Worm (Caenorhabditis elegans) whole organism, L3 larva: ENCODE data around the gene Y62H9A.9.

Experiments
- R02D3.7 ChIP-seq: fragments of 150-350 bp; optimal IDR thresholded peaks from 2 replicates; lab custom pipeline; 2014; ENCODE audit warnings: missing biosample characterization, missing genetic modification characterization
- aly-2 ChIP-seq: fragments of 150-350 bp; optimal IDR thresholded peaks from 2 replicates; lab custom pipeline; 2014; ENCODE audit warnings: missing biosample characterization, missing genetic modification characterization
- ceh-16 ChIP-seq: sonication (generic microtip); optimal IDR thresholded peaks from 2 replicates; lab custom pipeline; 2017; ENCODE audit warnings: missing biosample characterization, missing genetic modification characterization
- ceh-28 ChIP-seq: fragments of 150-350 bp; optimal IDR thresholded peaks from 2 replicates; lab custom pipeline; 2014; ENCODE audit warnings: missing biosample characterization, missing genetic modification reagents, missing genetic modification characterization
- ceh-82 ChIP-seq: fragments of 150-350 bp; optimal IDR thresholded peaks from 2 replicates; lab custom pipeline; 2014; ENCODE audit warnings: missing biosample characterization, missing genetic modification characterization
- daf-12 ChIP-seq: fragments of 150-350 bp; optimal IDR thresholded peaks from 2 replicates; lab custom pipeline; 2014; ENCODE audit warnings: missing biosample characterization, missing genetic modification reagents, missing genetic modification characterization
- egl-27 ChIP-seq: sonication (generic microtip); optimal IDR thresholded peaks from 4 replicates; lab custom pipeline; 2017; ENCODE audit warnings: missing biosample characterization, missing genetic modification reagents, missing genetic modification characterization
- egl-5 ChIP-seq: fragments of 150-350 bp; optimal IDR thresholded peaks from 2 replicates; lab custom pipeline; 2017; ENCODE audit warnings: missing biosample characterization, missing genetic modification reagents, missing genetic modification characterization, inconsistent platforms
- elt-1 ChIP-seq: fragments of 150-350 bp; optimal IDR thresholded peaks from 2 replicates; lab custom pipeline; 2014; ENCODE audit warnings: missing biosample characterization, missing genetic modification characterization
- elt-3 ChIP-seq, 3 experiments: fragments of 150-350 bp in 1 of 3; sonication (generic microtip) in 2 of 3; optimal IDR thresholded peaks; 2 replicates in 2 of 3; 4 replicates in 1 of 3; lab custom pipeline; 2014 to 2017; ENCODE audit warnings: missing biosample characterization in 3 of 3, missing genetic modification characterization in 3 of 3
- eor-1 ChIP-seq, 2 experiments: fragments of 150-350 bp; optimal IDR thresholded peaks; 2 replicates each; lab custom pipeline; 2014 to 2018; ENCODE audit warnings: missing biosample characterization in 2 of 2, missing genetic modification characterization in 2 of 2
- fkh-10 ChIP-seq: sonication (generic microtip); optimal IDR thresholded peaks from 2 replicates; lab custom pipeline; 2017; ENCODE audit warnings: missing biosample characterization, missing genetic modification reagents, missing genetic modification characterization
- fkh-2 ChIP-seq: fragments of 150-350 bp; optimal IDR thresholded peaks from 2 replicates; lab custom pipeline; 2014; ENCODE audit warnings: missing biosample characterization, missing genetic modification reagents, missing genetic modification characterization
- hmg-11 ChIP-seq: sonication (generic microtip); optimal IDR thresholded peaks from 2 replicates; lab custom pipeline; 2016; ENCODE audit warnings: missing genetic modification characterization, missing compliant biosample characterization
- jun-1 ChIP-seq: fragments of 150-350 bp; optimal IDR thresholded peaks from 2 replicates; lab custom pipeline; 2014; ENCODE audit warnings: missing biosample characterization, missing genetic modification reagents, missing genetic modification characterization
- lin-39 ChIP-seq: fragments of 150-350 bp; optimal IDR thresholded peaks from 2 replicates; lab custom pipeline; 2018; ENCODE audit warnings: missing biosample characterization, missing genetic modification reagents, missing genetic modification characterization
- lsy-12 ChIP-seq: sonication (generic microtip); optimal IDR thresholded peaks from 2 replicates; lab custom pipeline; 2016; ENCODE audit warnings: mild to moderate bottlenecking, missing genetic modification characterization, missing compliant biosample characterization
- mdl-1 ChIP-seq: fragments of 150-350 bp; optimal IDR thresholded peaks from 2 replicates; lab custom pipeline; 2014; ENCODE audit warnings: missing biosample characterization, missing genetic modification characterization
- mml-1 ChIP-seq: fragments of 150-350 bp; sonication (generic microtip); optimal IDR thresholded peaks from 3 replicates; lab custom pipeline; 2014; ENCODE audit warnings: missing biosample characterization, missing genetic modification characterization
- nfya-1 ChIP-seq: sonication (generic microtip); optimal IDR thresholded peaks from 2 replicates; lab custom pipeline; 2017; ENCODE audit warnings: missing genetic modification characterization, mild to moderate bottlenecking, missing compliant biosample characterization, antibody characterized with exemption, moderate library complexity; ENCODE audit not compliant: insufficient read depth
- nhr-11 ChIP-seq: fragments of 150-350 bp; optimal IDR thresholded peaks from 2 replicates; lab custom pipeline; 2014; ENCODE audit warnings: missing biosample characterization, missing genetic modification characterization
- nhr-12 ChIP-seq: fragments of 150-350 bp; optimal IDR thresholded peaks from 2 replicates; lab custom pipeline; 2014; ENCODE audit warnings: missing biosample characterization, missing genetic modification characterization
- nhr-23 ChIP-seq: fragments of 150-350 bp; optimal IDR thresholded peaks from 2 replicates; lab custom pipeline; 2014; ENCODE audit warnings: missing biosample characterization, missing genetic modification reagents, missing genetic modification characterization
- nhr-25 ChIP-seq: sonication (generic microtip); optimal IDR thresholded peaks from 2 replicates; lab custom pipeline; 2017; ENCODE audit warnings: missing biosample characterization, missing genetic modification characterization
- nhr-28 ChIP-seq: fragments of 150-350 bp; optimal IDR thresholded peaks from 2 replicates; lab custom pipeline; 2014; ENCODE audit warnings: missing biosample characterization, missing genetic modification characterization
- nhr-43 ChIP-seq: sonication (generic microtip); optimal IDR thresholded peaks from 2 replicates; lab custom pipeline; 2016; ENCODE audit warnings: mild to moderate bottlenecking, missing genetic modification characterization, missing compliant biosample characterization; ENCODE audit not compliant: poor library complexity, severe bottlenecking
- nhr-67 ChIP-seq: fragments of 150-350 bp; optimal IDR thresholded peaks from 2 replicates; lab custom pipeline; 2014; ENCODE audit warnings: missing biosample characterization, missing genetic modification characterization
- nhr-76 ChIP-seq: fragments of 150-350 bp; sonication (generic microtip); optimal IDR thresholded peaks from 5 replicates; lab custom pipeline; 2014; ENCODE audit warnings: missing biosample characterization, missing genetic modification characterization
- nhr-77 ChIP-seq: fragments of 150-350 bp; optimal IDR thresholded peaks from 2 replicates; lab custom pipeline; 2014; ENCODE audit warnings: missing biosample characterization, missing genetic modification characterization
- pha-4 ChIP-seq: fragments of 150-350 bp; optimal IDR thresholded peaks from 2 replicates; lab custom pipeline; 2014; ENCODE audit warnings: missing biosample characterization, missing genetic modification reagents, missing genetic modification characterization
- sea-2 ChIP-seq: fragments of 150-350 bp; sonication (generic microtip); optimal IDR thresholded peaks from 4 replicates; lab custom pipeline; 2014; ENCODE audit warnings: missing biosample characterization, missing genetic modification reagents, missing genetic modification characterization
- skn-1 ChIP-seq: fragments of 150-350 bp; optimal IDR thresholded peaks from 2 replicates; lab custom pipeline; 2014; ENCODE audit warnings: missing biosample characterization, missing genetic modification characterization
- snpc-4 ChIP-seq: fragments of 150-350 bp; optimal IDR thresholded peaks from 2 replicates; lab custom pipeline; 2014; ENCODE audit warnings: missing biosample characterization, missing genetic modification characterization
- tbx-2 ChIP-seq: sonication (generic microtip); optimal IDR thresholded peaks from 2 replicates; lab custom pipeline; 2016; ENCODE audit warnings: mild to moderate bottlenecking, missing genetic modification characterization, missing compliant biosample characterization
- unc-39 ChIP-seq: sonication (generic microtip); optimal IDR thresholded peaks from 4 replicates; lab custom pipeline; 2017; ENCODE audit warnings: missing biosample characterization, missing genetic modification characterization
- unc-62 ChIP-seq: fragments of 150-350 bp; sonication (generic microtip); optimal IDR thresholded peaks from 4 replicates; lab custom pipeline; 2014; ENCODE audit warnings: missing biosample characterization, missing genetic modification reagents, missing genetic modification characterization
- ztf-11 ChIP-seq: fragments of 150-350 bp; optimal IDR thresholded peaks from 2 replicates; lab custom pipeline; 2014; ENCODE audit warnings: missing biosample characterization, missing genetic modification characterization
- ztf-4 ChIP-seq: fragments of 150-350 bp; optimal IDR thresholded peaks from 2 replicates; lab custom pipeline; 2014; ENCODE audit warnings: missing biosample characterization, missing genetic modification characterization

Y62H9A.9 gene

DNA sequence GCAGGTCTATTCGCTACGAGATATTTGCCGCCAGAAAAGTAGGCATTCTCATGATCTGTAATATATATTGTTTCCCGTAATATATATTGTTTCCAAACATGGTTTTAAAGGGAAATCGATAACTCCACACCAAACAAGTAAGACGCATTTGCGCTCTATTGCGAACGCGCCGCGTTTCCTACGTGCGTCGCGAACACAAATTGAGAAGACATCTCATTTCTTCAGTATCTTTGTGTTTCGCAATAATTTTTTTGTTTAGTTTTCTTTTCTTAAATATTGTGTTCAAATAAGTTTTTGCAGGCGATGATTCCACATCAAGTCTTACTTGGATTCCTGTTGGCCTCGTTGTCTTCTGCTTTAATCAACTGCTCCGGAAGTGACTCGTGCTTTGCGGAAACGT lies 32.9 kb downstream of the Y62H9A.9 start, which contains the start of gene F54F7.6:
TSS of gene F54F7.6 (plus strand) at position 301 of the 400 bp plus-strand sequence.
- no peak for TF ChIP-seq ztf-4 (tag; lab: Kevin White, UChicago)
- no peak for TF ChIP-seq ceh-16 (tag; lab: Kevin White, UChicago)
- TF ChIP-seq ceh-82 (tag; lab: Kevin White, UChicago) = no peak
- TF ChIP-seq mml-1 (tag; lab: Kevin White, UChicago) = no peak
- no peak for TF ChIP-seq daf-12 (tag; lab: Kevin White, UChicago)
- TF ChIP-seq nhr-11 (tag; lab: Kevin White, UChicago) = no peak
- no peak for TF ChIP-seq sea-2 (GFP tag; lab: Kevin White, UChicago)
- TF ChIP-seq skn-1 (tag; lab: Kevin White, UChicago) = no peak
- TF ChIP-seq aly-2 (tag; lab: Kevin White, UChicago) = no peak
- TF ChIP-seq elt-1 (tag; lab: Kevin White, UChicago) = no peak
- TF ChIP-seq nhr-12 (tag; lab: Kevin White, UChicago) = no peak
- no peak for TF ChIP-seq nhr-77 (tag; lab: Kevin White, UChicago)
- TF ChIP-seq hmg-11 = no peak
- TF ChIP-seq tbx-2 (tag; lab: Kevin White, UChicago) = no peak
- no peak for TF ChIP-seq eor-1 (tag; optimal IDR thresholded peaks at IDR 0.05; lab: Kevin White, UChicago)
- TF ChIP-seq elt-3 (tag; optimal IDR thresholded peaks at IDR 0.05; lab: Kevin White, UChicago) = no peak
- TF ChIP-seq pha-4 (tag; lab: Kevin White, UChicago) = no peak
- TF ChIP-seq egl-5 (tag; lab: Kevin White, UChicago) = no peak
- no peak for TF ChIP-seq nhr-23
- no peak for TF ChIP-seq fkh-2 (tag; lab: Kevin White, UChicago)

DNA sequence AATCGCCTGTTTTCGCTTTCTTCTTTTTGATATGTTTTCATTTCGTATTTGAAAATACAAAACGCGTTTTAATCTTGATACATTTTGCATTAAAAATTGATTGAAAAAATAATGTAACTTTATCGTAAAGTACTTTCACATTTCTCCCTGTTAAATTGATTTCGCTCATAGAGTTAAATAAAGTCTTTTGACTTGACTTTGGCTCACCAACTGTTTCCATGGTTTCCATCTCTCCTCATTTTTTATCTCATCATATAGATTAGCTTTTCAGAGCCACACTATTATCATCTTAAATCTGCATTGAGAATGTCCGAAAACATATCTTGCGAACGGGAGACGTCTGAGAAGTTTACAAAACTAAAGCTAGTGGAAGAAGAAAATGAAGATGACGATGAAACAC lies 34.6 kb downstream of the Y62H9A.9 start, which contains the start of gene F54F7.10:
TSS of gene F54F7.10 (plus strand) at position 301 of the 400 bp plus-strand sequence.
- TF ChIP-seq skn-1 (tag; lab: Kevin White, UChicago) (no peak), nhr-23 (no peak), lin-39 (tag; lab: Kevin White, UChicago) (no peak), elt-1 (tag; lab: Kevin White, UChicago) (no peak), nfya-1 (tag; lab: Kevin White, UChicago) (no peak), R02D3.7 (tag; lab: Kevin White, UChicago) (no peak), nhr-11 (tag; lab: Kevin White, UChicago) (no peak), ceh-16 (tag; lab: Kevin White, UChicago) (no peak), nhr-43 (tag; lab: Kevin White, UChicago) (no peak), nhr-25 (tag; lab: Kevin White, UChicago) (no peak), unc-39 (tag; lab: Kevin White, UChicago) (no peak), nhr-67 (no peak)

DNA sequence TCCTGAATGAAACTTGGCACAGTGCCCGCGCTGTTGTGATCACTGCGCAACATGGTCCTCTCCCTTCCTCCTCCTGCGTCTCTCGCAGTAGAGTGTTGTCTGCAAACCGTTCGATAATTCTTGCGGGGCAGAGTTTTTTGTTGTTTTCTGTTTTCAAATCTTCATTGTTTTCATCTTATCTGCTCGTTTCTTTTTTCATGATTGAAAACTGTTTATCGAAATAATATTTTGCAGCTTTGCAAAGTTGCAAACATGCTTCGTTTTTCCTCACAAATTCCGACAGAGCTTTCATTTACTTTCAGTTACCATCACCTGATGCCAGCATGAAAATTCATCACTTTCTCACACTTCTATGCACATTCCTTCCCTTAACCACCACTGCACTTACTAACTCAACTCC lies 40.8 kb downstream of the Y62H9A.9 start, which contains the start of gene mes-1:
TSS of gene mes-1 (plus strand) at position 301 of the 400 bp plus-strand sequence.
- no peak for TF ChIP-seq nfya-1 (tag; lab: Kevin White, UChicago)
- TF ChIP-seq snpc-4 (tag; lab: Kevin White, UChicago) = no peak
- TF ChIP-seq fkh-2 (tag; lab: Kevin White, UChicago) = no peak
- no peak for TF ChIP-seq skn-1 (tag; lab: Kevin White, UChicago)
- no peak for TF ChIP-seq nhr-43 (tag; lab: Kevin White, UChicago)
- TF ChIP-seq unc-39 (tag; lab: Kevin White, UChicago) = no peak
- no peak for TF ChIP-seq eor-1 (tag; optimal IDR thresholded peaks at IDR 0.05; lab: Kevin White, UChicago)
- TF ChIP-seq nhr-28 (tag; lab: Kevin White, UChicago) = no peak
- TF ChIP-seq nhr-23 = no peak
- TF ChIP-seq ceh-16 (tag; lab: Kevin White, UChicago) = no peak
- no peak for TF ChIP-seq egl-5 (tag; lab: Kevin White, UChicago)
- TF ChIP-seq mml-1 (tag; lab: Kevin White, UChicago) = no peak
- no peak for TF ChIP-seq pha-4 (tag; lab: Kevin White, UChicago)
- no peak for TF ChIP-seq unc-62 (GFP tag; lab: Kevin White, UChicago)
- TF ChIP-seq R02D3.7 (tag; lab: Kevin White, UChicago) = no peak
- no peak for TF ChIP-seq ztf-11 (tag; lab: Kevin White, UChicago)
- TF ChIP-seq fkh-10 = no peak

DNA sequence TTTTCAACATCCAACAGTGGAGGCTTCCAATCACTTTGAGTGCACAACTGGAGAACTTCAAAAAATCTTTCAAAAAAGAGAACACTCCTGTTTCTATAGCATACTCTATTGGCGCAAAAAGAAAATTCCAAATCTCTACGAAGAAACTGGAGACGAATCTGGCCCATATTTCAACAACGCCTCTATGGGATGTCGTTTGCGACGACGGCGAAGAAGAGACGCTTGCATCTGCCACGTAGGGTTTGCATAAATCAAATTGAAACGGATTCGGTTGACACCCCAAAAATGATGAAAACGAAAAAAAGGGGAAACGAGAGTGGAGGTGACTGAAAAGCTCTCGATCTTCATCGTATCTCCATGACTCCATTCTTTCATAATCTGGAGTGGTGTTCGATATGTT lies 41.7 kb downstream of the Y62H9A.9 start:
- TF ChIP-seq elt-1 (tag; lab: Kevin White, UChicago) (no peak), mdl-1 (tag; lab: Kevin White, UChicago) (no peak), aly-2 (tag; lab: Kevin White, UChicago) (no peak), nhr-11 (tag; lab: Kevin White, UChicago) (no peak), snpc-4 (tag; lab: Kevin White, UChicago) (no peak), ztf-11 (tag; lab: Kevin White, UChicago) (no peak), nhr-76 (tag; lab: Kevin White, UChicago) (no peak), egl-27 (tag; lab: Kevin White, UChicago) (no peak), jun-1 (tag; lab: Kevin White, UChicago) (no peak), lin-39 (tag; lab: Kevin White, UChicago) (no peak), nhr-25 (tag; lab: Kevin White, UChicago) (no peak), egl-5 (tag; lab: Kevin White, UChicago) (no peak), lsy-12 (tag; lab: Kevin White, UChicago) (no peak), ceh-28 (tag; lab: Kevin White, UChicago) (no peak)
- TF ChIP-seq, all 47 proteins: peak for 0
